Worm (Caenorhabditis elegans) whole organism, young adult: Measurements from ENCODE around the gene pnc-2.

ENCODE experiments used
- B0261.1 ChIP-seq: sonication (generic microtip); optimal IDR thresholded peaks from 2 replicates; lab custom pipeline; 2016; ENCODE audit warnings: mild to moderate bottlenecking, missing genetic modification characterization, moderate library complexity, missing compliant biosample characterization
- B0336.3 ChIP-seq: fragments of 200-800 bp; sonication (Bioruptor generic); IDR thresholded peaks from 2 replicates; pipeline ENCODE4 v1.3.6; 2022; ENCODE audit warnings: missing genetic modification characterization, missing compliant biosample characterization
- C06A6.2 ChIP-seq: fragments of 200-800 bp; sonication (Bioruptor generic); conservative IDR thresholded peaks from 2 replicates; pipeline ENCODE4 v1.3.6; 2022; ENCODE audit warnings: missing genetic modification characterization, missing compliant biosample characterization
- F22D6.2 ChIP-seq: sonication (generic microtip); optimal IDR thresholded peaks from 2 replicates; lab custom pipeline; 2016; ENCODE audit warnings: mild to moderate bottlenecking, missing genetic modification characterization, missing compliant biosample characterization
- F55B11.4 ChIP-seq: sonication (generic microtip); optimal IDR thresholded peaks from 2 replicates; lab custom pipeline; 2016; ENCODE audit warnings: missing compliant biosample characterization, missing genetic modification characterization, borderline replicate concordance; ENCODE audit not compliant: insufficient read depth
- K12H6.12 ChIP-seq: fragments of 200-800 bp; sonication (Bioruptor generic); optimal IDR thresholded peaks from 2 replicates; lab custom pipeline; 2018; ENCODE audit warnings: mild to moderate bottlenecking, missing genetic modification characterization, missing compliant biosample characterization
- T07F8.4 ChIP-seq: sonication (generic microtip); optimal IDR thresholded peaks from 2 replicates; lab custom pipeline; 2016; ENCODE audit warnings: mild to moderate bottlenecking, missing genetic modification characterization, moderate library complexity, missing compliant biosample characterization
- Y95B8A.8 ChIP-seq: fragments of 200-800 bp; sonication (Bioruptor generic); IDR thresholded peaks from 2 replicates; pipeline ENCODE4 v1.3.6; 2022; ENCODE audit warnings: missing genetic modification reagents, missing genetic modification characterization, missing compliant biosample characterization
- ZK185.1 ChIP-seq: sonication (generic microtip); optimal IDR thresholded peaks from 2 replicates; lab custom pipeline; 2016; ENCODE audit warnings: mild to moderate bottlenecking, missing genetic modification characterization, missing compliant biosample characterization; ENCODE audit not compliant: poor library complexity, severe bottlenecking
- akir-1 ChIP-seq: fragments of 200-800 bp; sonication (Bioruptor generic); optimal IDR thresholded peaks from 2 replicates; lab custom pipeline; 2018; ENCODE audit warnings: mild to moderate bottlenecking, missing genetic modification characterization, moderate library complexity, missing compliant biosample characterization
- atf-7 ChIP-seq: sonication (generic microtip); optimal IDR thresholded peaks from 2 replicates; lab custom pipeline; 2017; ENCODE audit warnings: mild to moderate bottlenecking, missing genetic modification characterization, missing compliant biosample characterization
- athp-1 ChIP-seq: sonication (generic microtip); optimal IDR thresholded peaks from 2 replicates; lab custom pipeline; 2017; ENCODE audit warnings: mild to moderate bottlenecking, missing genetic modification characterization, missing compliant biosample characterization
- attf-3 ChIP-seq: fragments of 200-800 bp; sonication (Bioruptor generic); conservative IDR thresholded peaks from 2 replicates; pipeline ENCODE4 v1.3.6; 2022; ENCODE audit warnings: missing genetic modification reagents, missing genetic modification characterization, missing compliant biosample characterization
- attf-5 ChIP-seq: fragments of 200-800 bp; sonication (Bioruptor generic); optimal IDR thresholded peaks from 2 replicates; lab custom pipeline; 2018; ENCODE audit warnings: mild to moderate bottlenecking, missing genetic modification characterization, missing compliant biosample characterization
- bed-1 ChIP-seq: fragments of 200-800 bp; sonication (Bioruptor generic); IDR thresholded peaks from 2 replicates; pipeline ENCODE4 v1.3.6; 2022; ENCODE audit warnings: missing genetic modification reagents, missing genetic modification characterization, missing compliant biosample characterization
- bed-2 ChIP-seq: fragments of 200-800 bp; sonication (Bioruptor generic); IDR thresholded peaks from 2 replicates; pipeline ENCODE4 v1.3.6; 2022; ENCODE audit warnings: missing genetic modification reagents, missing genetic modification characterization, missing compliant biosample characterization
- ccch-3 ChIP-seq: fragments of 200-800 bp; sonication (Bioruptor generic); optimal IDR thresholded peaks from 2 replicates; lab custom pipeline; 2018; ENCODE audit warnings: mild to moderate bottlenecking, missing genetic modification characterization, missing compliant biosample characterization
- cebp-1 ChIP-seq, 2 experiments: fragments of 200-800 bp in 1 of 2; sonication (Bioruptor generic) in 1 of 2; sonication (generic microtip) in 1 of 2; IDR thresholded peaks in 1 of 2; optimal IDR thresholded peaks in 1 of 2; 2 replicates each; pipeline versions ENCODE4 v1.3.6 to Lab custom; 2017 to 2022; ENCODE audit warnings: missing compliant biosample characterization in 2 of 2, missing genetic modification characterization in 2 of 2, mild to moderate bottlenecking in 1 of 2, missing genetic modification reagents in 1 of 2, moderate library complexity in 1 of 2
- ceh-58 ChIP-seq: fragments of 200-800 bp; sonication (Bioruptor generic); IDR thresholded peaks from 2 replicates; pipeline ENCODE4 v1.3.6; 2022; ENCODE audit warnings: missing genetic modification characterization, missing compliant biosample characterization
- ceh-79 ChIP-seq: sonication (generic microtip); optimal IDR thresholded peaks from 2 replicates; lab custom pipeline; 2017; ENCODE audit warnings: mild to moderate bottlenecking, missing genetic modification characterization, missing compliant biosample characterization
- ceh-91 ChIP-seq: fragments of 200-800 bp; sonication (Bioruptor generic); IDR thresholded peaks from 2 replicates; pipeline ENCODE4 v1.3.6; 2022; ENCODE audit warnings: missing genetic modification reagents, missing genetic modification characterization, missing compliant biosample characterization
- dpl-1 ChIP-seq: fragments of 150-350 bp; optimal IDR thresholded peaks from 2 replicates; lab custom pipeline; 2014; ENCODE audit warnings: missing biosample characterization, missing genetic modification reagents, missing genetic modification characterization
- egrh-3 ChIP-seq: fragments of 200-800 bp; sonication (Bioruptor generic); IDR thresholded peaks from 2 replicates; pipeline ENCODE4 v1.3.6; 2022; ENCODE audit warnings: missing genetic modification reagents, missing genetic modification characterization, missing compliant biosample characterization
- hmg-1.2 ChIP-seq: fragments of 200-800 bp; sonication (Bioruptor generic); IDR thresholded peaks from 2 replicates; pipeline ENCODE4 v1.3.6; 2022; ENCODE audit warnings: missing genetic modification reagents, missing genetic modification characterization, missing compliant biosample characterization
- let-607 ChIP-seq, 2 experiments: fragments of 200-800 bp in 1 of 2; sonication (Bioruptor generic) in 1 of 2; sonication (generic microtip) in 1 of 2; optimal IDR thresholded peaks; 2 replicates each; lab custom pipeline; 2016 to 2018; ENCODE audit warnings: mild to moderate bottlenecking in 2 of 2, missing compliant biosample characterization in 2 of 2, missing genetic modification characterization in 2 of 2, moderate library complexity in 2 of 2, missing genotype in 1 of 2
- lin-26 ChIP-seq: fragments of 200-800 bp; sonication (Bioruptor generic); IDR thresholded peaks from 2 replicates; pipeline ENCODE4 v1.3.6; 2022; ENCODE audit warnings: missing genetic modification reagents, missing genetic modification characterization, missing compliant biosample characterization
- lin-35 ChIP-seq, 3 experiments: fragments of 150-350 bp in 2 of 3; sonication (generic microtip) in 1 of 3; optimal IDR thresholded peaks; 2 replicates each; lab custom pipeline; 2014 to 2018; ENCODE audit warnings: missing biosample characterization in 3 of 3, missing genetic modification characterization in 3 of 3, missing genetic modification reagents in 3 of 3
- lin-40 ChIP-seq: sonication (generic microtip); optimal IDR thresholded peaks from 2 replicates; lab custom pipeline; 2016; ENCODE audit warnings: missing genetic modification characterization, mild to moderate bottlenecking, missing compliant biosample characterization, missing genotype, missing genetic modification reagents
- lir-1 ChIP-seq: fragments of 200-800 bp; sonication (Bioruptor generic); conservative IDR thresholded peaks from 2 replicates; pipeline ENCODE4 v1.3.6; 2022; ENCODE audit warnings: missing genetic modification reagents, missing genetic modification characterization, missing compliant biosample characterization
- lsy-27 ChIP-seq: sonication (generic microtip); optimal IDR thresholded peaks from 2 replicates; lab custom pipeline; 2017; ENCODE audit warnings: missing genetic modification characterization, mild to moderate bottlenecking, missing compliant biosample characterization, antibody characterized with exemption, missing genotype, borderline replicate concordance; ENCODE audit not compliant: insufficient read depth
- madf-10 ChIP-seq: sonication (generic microtip); optimal IDR thresholded peaks from 2 replicates; lab custom pipeline; 2016; ENCODE audit warnings: mild to moderate bottlenecking, missing genetic modification characterization, missing compliant biosample characterization
- mes-4 ChIP-seq: sonication (generic microtip); optimal IDR thresholded peaks from 2 replicates; lab custom pipeline; 2016; ENCODE audit warnings: missing genotype, missing genetic modification characterization, missing compliant biosample characterization
- nfya-1 ChIP-seq: sonication (generic microtip); optimal IDR thresholded peaks from 2 replicates; lab custom pipeline; 2017; ENCODE audit warnings: antibody characterized with exemption, missing compliant biosample characterization, missing genetic modification characterization, borderline replicate concordance; ENCODE audit not compliant: insufficient read depth
- nhr-120 ChIP-seq: fragments of 200-800 bp; sonication (Bioruptor generic); IDR thresholded peaks from 2 replicates; pipeline ENCODE4 v1.3.6; 2022; ENCODE audit warnings: missing genetic modification characterization, missing compliant biosample characterization
- nhr-179 ChIP-seq: sonication (generic microtip); optimal IDR thresholded peaks from 2 replicates; lab custom pipeline; 2016; ENCODE audit warnings: mild to moderate bottlenecking, missing genetic modification characterization, missing compliant biosample characterization
- nhr-80 ChIP-seq: sonication (generic microtip); optimal IDR thresholded peaks from 2 replicates; lab custom pipeline; 2016; ENCODE audit warnings: missing genetic modification characterization, missing compliant biosample characterization
- nhr-90 ChIP-seq: sonication (generic microtip); optimal IDR thresholded peaks from 2 replicates; lab custom pipeline; 2016; ENCODE audit warnings: missing genotype, mild to moderate bottlenecking, missing genetic modification characterization, missing compliant biosample characterization
- snpc-1.1 ChIP-seq: sonication (generic microtip); optimal IDR thresholded peaks from 2 replicates; lab custom pipeline; 2017; ENCODE audit warnings: missing genetic modification characterization, mild to moderate bottlenecking, missing compliant biosample characterization, antibody characterized with exemption, moderate library complexity, missing genotype, missing genetic modification reagents; ENCODE audit not compliant: insufficient read depth
- somi-1 ChIP-seq: fragments of 200-800 bp; sonication (Bioruptor generic); optimal IDR thresholded peaks from 2 replicates; lab custom pipeline; 2018; ENCODE audit warnings: mild to moderate bottlenecking, missing genetic modification characterization, missing compliant biosample characterization
- tbp1 ChIP-seq: fragments of 200-800 bp; sonication (Bioruptor generic); optimal IDR thresholded peaks from 2 replicates; lab custom pipeline; 2018; ENCODE audit warnings: mild to moderate bottlenecking, missing genetic modification characterization, missing compliant biosample characterization
- unc-130 ChIP-seq: sonication (generic microtip); optimal IDR thresholded peaks from 2 replicates; lab custom pipeline; 2016; ENCODE audit warnings: missing genetic modification reagents, missing genetic modification characterization, missing compliant biosample characterization
- zfh-2 ChIP-seq: fragments of 200-800 bp; sonication (Bioruptor generic); conservative IDR thresholded peaks from 2 replicates; pipeline ENCODE4 v1.3.6; 2022; ENCODE audit warnings: missing genetic modification reagents, missing genetic modification characterization, missing compliant biosample characterization
- ztf-22 ChIP-seq: fragments of 200-800 bp; sonication (Bioruptor generic); optimal IDR thresholded peaks from 2 replicates; lab custom pipeline; 2018; ENCODE audit warnings: mild to moderate bottlenecking, missing genetic modification characterization, moderate library complexity, missing compliant biosample characterization
- ztf-28 ChIP-seq: fragments of 200-800 bp; sonication (Bioruptor generic); IDR thresholded peaks from 2 replicates; pipeline ENCODE4 v1.3.6; 2022; ENCODE audit warnings: missing genetic modification reagents, missing genetic modification characterization, missing compliant biosample characterization
- ztf-3 ChIP-seq: fragments of 200-800 bp; sonication (Bioruptor generic); optimal IDR thresholded peaks from 2 replicates; lab custom pipeline; 2018; ENCODE audit warnings: mild to moderate bottlenecking, missing genetic modification characterization, missing compliant biosample characterization
- ztf-6 ChIP-seq: fragments of 200-800 bp; sonication (Bioruptor generic); IDR thresholded peaks from 2 replicates; pipeline ENCODE4 v1.3.6; 2022; ENCODE audit warnings: missing genetic modification reagents, missing genetic modification characterization, missing compliant biosample characterization

pnc-2 gene

DNA sequence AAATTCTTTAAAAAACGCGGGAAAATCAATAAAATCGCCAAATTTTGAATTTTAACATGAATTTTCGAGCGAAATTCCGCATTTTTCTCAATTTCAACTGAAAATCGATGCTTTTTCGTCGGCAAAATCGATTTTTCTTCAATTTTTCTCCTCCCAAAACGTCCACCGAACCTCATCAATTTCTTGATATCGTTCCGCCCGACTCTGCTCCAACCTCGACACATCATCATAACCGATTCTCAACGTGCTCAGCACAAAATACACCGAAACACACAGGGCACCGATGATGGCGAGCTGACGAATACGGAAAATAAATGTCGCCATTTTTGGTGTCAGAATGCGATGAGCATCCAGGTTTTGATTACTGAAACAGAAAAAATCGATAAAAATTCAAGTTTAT is 49.1 kb upstream of the pnc-2 start, which contains the start of gene Y41E3.1 (continued):
- TF ChIP-seq ztf-22 = no peak
- TF ChIP-seq athp-1 (tag; lab: Kevin White, UChicago) = no peak
- no peak for TF ChIP-seq nhr-80 (tag; lab: Kevin White, UChicago)
- TF ChIP-seq bed-1 (GFP tag; lab: Robert Waterston, UW) = no peak
- no peak for TF ChIP-seq ceh-58
- TF ChIP-seq nhr-90 (tag; lab: Kevin White, UChicago) = no peak
- 0 out of 2 replicates have a peak, but pooled peaks have one; percentile 60 for TF ChIP-seq Y95B8A.8 (GFP tag; lab: Robert Waterston, UW)
- TF ChIP-seq T07F8.4 = no peak
- no peak for TF ChIP-seq B0336.3
- TF ChIP-seq mes-4 = no peak
- TF ChIP-seq ceh-91 (GFP tag; lab: Robert Waterston, UW) = no peak
- no peak for TF ChIP-seq madf-10 (tag; lab: Kevin White, UChicago)
- TF ChIP-seq K12H6.12 = no peak

DNA sequence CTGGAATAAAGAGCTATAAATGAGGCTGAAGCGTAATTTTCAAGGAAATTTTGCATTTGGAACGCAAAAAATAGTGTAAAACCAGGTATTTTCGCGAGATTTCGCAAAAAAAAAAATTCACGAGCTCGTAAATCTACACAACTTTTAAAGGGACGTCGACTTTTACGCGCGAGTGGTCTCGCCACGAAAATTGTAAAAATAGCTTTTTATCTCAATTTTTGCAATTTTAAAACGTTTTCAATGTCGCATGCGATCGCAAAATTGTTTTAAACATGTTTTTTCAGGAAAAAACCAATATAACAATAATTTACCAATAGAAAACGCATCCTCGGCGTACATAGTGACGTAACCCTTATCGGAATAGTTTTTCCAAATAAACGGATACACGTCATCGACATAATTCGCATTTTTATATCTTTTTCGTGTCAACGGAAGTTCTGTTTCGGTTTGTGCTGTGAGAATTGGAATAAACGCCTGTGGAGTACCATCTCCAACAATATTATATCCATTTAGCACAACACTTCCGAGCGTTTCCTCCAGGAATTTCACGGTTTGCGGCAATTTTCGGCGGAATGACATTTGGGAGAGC is 47.3 kb upstream of the pnc-2 start:
- TF ChIP-seq K12H6.12 (no peak), lsy-27 (tag; lab: Kevin White, UChicago) (no peak), nhr-80 (tag; lab: Kevin White, UChicago) (no peak), F22D6.2 (no peak), nfya-1 (tag; lab: Kevin White, UChicago) (no peak), nhr-120 (GFP tag; lab: Robert Waterston, UW) (no peak), nhr-179 (no peak), ztf-6 (GFP tag; lab: Robert Waterston, UW) (no peak), let-607 (tag; optimal IDR thresholded peaks at IDR 0.05; lab: Kevin White, UChicago) (no peak), attf-5 (no peak), snpc-1.1 (peak; percentile 49), egrh-3 (GFP tag; lab: Robert Waterston, UW) (no peak), cebp-1 (GFP tag; IDR thresholded peaks at IDR 0.05; lab: Robert Waterston, UW) (no peak), cebp-1 (tag; optimal IDR thresholded peaks at IDR 0.05; lab: Kevin White, UChicago) (peak; percentile 36), lin-35 (GFP tag; optimal IDR thresholded peaks at IDR 0.05; lab: Kevin White, UChicago) (no peak), B0261.1 (no peak), unc-130 (GFP tag; lab: Kevin White, UChicago) (peak; percentile 22), somi-1 (GFP tag; lab: Kevin White, UChicago) (no peak), dpl-1 (no peak), bed-2 (GFP tag; lab: Robert Waterston, UW) (no peak), lin-26 (GFP tag; lab: Robert Waterston, UW) (no peak), zfh-2 (GFP tag; lab: Robert Waterston, UW) (no peak), lin-40 (tag; lab: Kevin White, UChicago) (no peak), ZK185.1 (no peak), atf-7 (tag; lab: Kevin White, UChicago) (no peak), attf-3 (no peak), ztf-28 (GFP tag; lab: Robert Waterston, UW) (no peak), ztf-3 (no peak), hmg-1.2 (GFP tag; lab: Robert Waterston, UW) (peak; percentile 26; the same call in 1 of the 2 replicates), ccch-3 (no peak), F55B11.4 (tag; lab: Kevin White, UChicago) (no peak), C06A6.2 (GFP tag; lab: Robert Waterston, UW) (no peak), tbp1 (peak; percentile 65), lir-1 (GFP tag; lab: Robert Waterston, UW) (no peak), ceh-79 (no peak), akir-1 (GFP tag; lab: Kevin White, UChicago) (no peak)
